ENCODE assay signal across 2 worm cellular contexts in the genomic region with DNA sequence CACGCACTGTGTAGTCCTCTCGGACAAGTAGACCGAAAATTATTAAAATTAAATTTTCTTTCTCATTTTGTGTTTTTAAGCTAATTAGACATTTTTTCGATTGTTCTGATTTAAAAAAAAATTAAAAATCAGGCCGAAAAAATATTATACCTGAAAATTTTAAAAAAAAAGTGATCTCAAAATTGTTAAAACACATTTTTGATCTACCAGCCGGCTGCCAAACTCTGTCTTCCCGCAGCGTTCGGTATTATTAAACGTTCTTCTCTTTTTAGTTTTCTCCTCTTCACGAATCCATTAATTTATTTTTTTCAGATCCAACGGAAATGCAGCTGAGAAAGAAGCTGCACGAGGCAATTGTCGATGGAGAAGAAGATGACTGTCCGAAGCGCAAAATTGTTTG.
A peak's percentile ranks its signal among the peaks of the same experiment; 100 is the strongest.
TF ChIP-seq lines count a peak whose summit lies in the region.

A gene (plus strand): TSS at position 281 of the 400 bp plus-strand sequence.

TF ChIP-seq in whole organism, L4 larva, 104 proteins besides CTCF, POLR2A, EP300 and RAD21:
- TF ChIP-seq nhr-6 (tag; optimal IDR thresholded peaks at IDR 0.05; lab: Kevin White, UChicago) (no peak), F37D6.2 (tag; optimal IDR thresholded peaks at IDR 0.05; lab: Kevin White, UChicago) (no peak), aha-1 (tag; lab: Kevin White, UChicago) (peak; percentile 57)

TF ChIP-seq in whole organism, young adult, 124 proteins besides CTCF, POLR2A, EP300 and RAD21:
- TF ChIP-seq madf-6 (GFP tag; IDR thresholded peaks at IDR 0.05; lab: Robert Waterston, UW) (peak; percentile 74), xnd-1 (tag; optimal IDR thresholded peaks at IDR 0.05; lab: Kevin White, UChicago) (peak; percentile 33), lsl-1 (GFP tag; optimal IDR thresholded peaks at IDR 0.05; lab: Kevin White, UChicago) (peak; percentile 2), tbx-9 (tag; optimal IDR thresholded peaks at IDR 0.05; lab: Kevin White, UChicago; ENCODE audit: borderline replicate concordance) (no peak), lin-40 (tag; optimal IDR thresholded peaks at IDR 0.05; lab: Kevin White, UChicago) (no peak), F10E7.11 (tag; optimal IDR thresholded peaks at IDR 0.05; lab: Kevin White, UChicago) (no peak), Y79H2A.3 (GFP tag; conservative IDR thresholded peaks at IDR 0.05; lab: Robert Waterston, UW) (no peak), ztf-26 (tag; optimal IDR thresholded peaks at IDR 0.05; lab: Kevin White, UChicago) (no peak), efl-1 (GFP tag; optimal IDR thresholded peaks at IDR 0.05; lab: Kevin White, UChicago) (peak; percentile 54)
